Worm (Caenorhabditis elegans) whole organism, L4 larva: ENCODE measurements around the gene cyk-4.

Experiments used
- lin-15B ChIP-seq: fragments of 150-350 bp; sonication (generic microtip); optimal IDR thresholded peaks from 3 replicates; lab custom pipeline; 2014; ENCODE audit warnings: missing biosample characterization, missing genetic modification characterization
- nhr-237 ChIP-seq: sonication (generic microtip); optimal IDR thresholded peaks from 2 replicates; lab custom pipeline; 2017; ENCODE audit warnings: missing biosample characterization, missing genetic modification characterization

ce11 chrIII:13763260-13764112, 7.5 kb downstream of the cyk-4 start:
- TF ChIP-seq nhr-237 (tag; lab: Kevin White, UChicago) (no peak), lin-15B (tag; lab: Kevin White, UChicago) (no peak)
